Worm (Caenorhabditis elegans) whole organism, L1 larva: ENCODE data around the gene fic-1.

Source experiments
- C04F5.9 ChIP-seq: sonication (generic microtip); optimal IDR thresholded peaks from 2 replicates; lab custom pipeline; 2016; ENCODE audit warnings: missing genetic modification characterization, missing compliant biosample characterization
- C16A3.4 ChIP-seq: fragments of 150-350 bp; optimal IDR thresholded peaks from 2 replicates; lab custom pipeline; 2014; ENCODE audit warnings: missing biosample characterization, missing genetic modification characterization
- C34B4.2 ChIP-seq: sonication (generic microtip); optimal IDR thresholded peaks from 2 replicates; lab custom pipeline; 2017; ENCODE audit warnings: mild to moderate bottlenecking, missing genetic modification characterization, missing compliant biosample characterization
- F16B12.6 ChIP-seq: fragments of 150-350 bp; optimal IDR thresholded peaks from 2 replicates; lab custom pipeline; 2014; ENCODE audit warnings: missing biosample characterization, missing genetic modification characterization
- aha-1 ChIP-seq: fragments of 150-350 bp; optimal IDR thresholded peaks from 2 replicates; lab custom pipeline; 2014; ENCODE audit warnings: missing biosample characterization, missing genetic modification characterization
- ama-1 ChIP-seq: fragments of 150-350 bp; optimal IDR thresholded peaks from 2 replicates; lab custom pipeline; 2014
- ceh-88 ChIP-seq: fragments of 200-800 bp; sonication (Bioruptor generic); IDR thresholded peaks from 2 replicates; pipeline ENCODE4 v1.3.6; 2022; ENCODE audit warnings: missing genetic modification characterization, missing compliant biosample characterization
- ceh-90 ChIP-seq: sonication (generic microtip); optimal IDR thresholded peaks from 2 replicates; lab custom pipeline; 2016; ENCODE audit warnings: missing genetic modification characterization, missing compliant biosample characterization
- ces-1 ChIP-seq: fragments of 150-350 bp; optimal IDR thresholded peaks from 2 replicates; lab custom pipeline; 2014; ENCODE audit warnings: missing biosample characterization, missing genetic modification reagents, missing genetic modification characterization
- efl-1 ChIP-seq, 4 experiments: fragments of 150-350 bp; optimal IDR thresholded peaks in 3 of 4; peaks in 1 of 4; 1 replicate in 1 of 4; 2 replicates in 3 of 4; lab custom pipeline; 2014; ENCODE audit warnings: missing biosample characterization in 2 of 4, missing genetic modification characterization in 2 of 4, missing genetic modification reagents in 2 of 4
- efl-3 ChIP-seq: fragments of 200-800 bp; sonication (Bioruptor generic); optimal IDR thresholded peaks from 2 replicates; lab custom pipeline; 2018; ENCODE audit warnings: mild to moderate bottlenecking, missing genetic modification characterization, missing compliant biosample characterization
- elt-2 ChIP-seq: sonication (generic microtip); optimal IDR thresholded peaks from 2 replicates; lab custom pipeline; 2016; ENCODE audit warnings: missing genetic modification characterization, mild to moderate bottlenecking, inconsistent platforms, missing compliant biosample characterization, missing genetic modification reagents
- fkh-10 ChIP-seq: sonication (generic microtip); optimal IDR thresholded peaks from 2 replicates; lab custom pipeline; 2017; ENCODE audit warnings: missing biosample characterization, missing genetic modification reagents, missing genetic modification characterization
- fkh-8 ChIP-seq: sonication (generic microtip); optimal IDR thresholded peaks from 2 replicates; lab custom pipeline; 2016; ENCODE audit warnings: mild to moderate bottlenecking, missing genetic modification characterization, missing compliant biosample characterization
- fos-1 ChIP-seq: fragments of 150-350 bp; optimal IDR thresholded peaks from 2 replicates; lab custom pipeline; 2014; ENCODE audit warnings: missing biosample characterization, missing genetic modification characterization
- hlh-17 ChIP-seq: fragments of 200-800 bp; sonication (Bioruptor generic); optimal IDR thresholded peaks from 2 replicates; lab custom pipeline; 2018; ENCODE audit warnings: missing genetic modification characterization, mild to moderate bottlenecking, missing compliant biosample characterization, moderate library complexity, borderline replicate concordance
- hlh-4 ChIP-seq: sonication (generic microtip); optimal IDR thresholded peaks from 2 replicates; lab custom pipeline; 2016; ENCODE audit warnings: mild to moderate bottlenecking, missing genetic modification characterization, missing compliant biosample characterization
- jun-1 ChIP-seq: fragments of 150-350 bp; optimal IDR thresholded peaks from 2 replicates; lab custom pipeline; 2014; ENCODE audit warnings: missing biosample characterization, missing genetic modification reagents, missing genetic modification characterization
- lin-13 ChIP-seq: fragments of 150-350 bp; optimal IDR thresholded peaks from 2 replicates; lab custom pipeline; 2014; ENCODE audit warnings: missing biosample characterization, missing genetic modification reagents, missing genetic modification characterization
- lin-14 ChIP-seq: fragments of 200-800 bp; sonication (Bioruptor generic); optimal IDR thresholded peaks from 2 replicates; lab custom pipeline; 2018; ENCODE audit warnings: mild to moderate bottlenecking, missing genetic modification characterization, moderate library complexity, missing compliant biosample characterization
- lin-35 ChIP-seq, 2 experiments: fragments of 150-350 bp; optimal IDR thresholded peaks; 2 replicates each; lab custom pipeline; 2014; ENCODE audit warnings: missing biosample characterization in 2 of 2, missing genetic modification characterization in 2 of 2, missing genetic modification reagents in 2 of 2
- lir-3 ChIP-seq: sonication (generic microtip); optimal IDR thresholded peaks from 2 replicates; lab custom pipeline; 2016; ENCODE audit warnings: mild to moderate bottlenecking, missing genetic modification characterization, moderate library complexity, missing compliant biosample characterization; ENCODE audit not compliant: poor library complexity
- lsy-2 ChIP-seq, 2 experiments: fragments of 150-350 bp; optimal IDR thresholded peaks; 2 replicates each; lab custom pipeline; 2014; ENCODE audit warnings: missing biosample characterization in 2 of 2, missing genetic modification characterization in 2 of 2
- nhr-11 ChIP-seq: fragments of 150-350 bp; optimal IDR thresholded peaks from 2 replicates; lab custom pipeline; 2014; ENCODE audit warnings: missing biosample characterization, missing genetic modification characterization
- nhr-19 ChIP-seq: fragments of 200-800 bp; sonication (Bioruptor generic); conservative IDR thresholded peaks from 2 replicates; pipeline ENCODE4 v1.3.6; 2022; ENCODE audit warnings: missing genetic modification characterization, missing compliant biosample characterization
- nhr-20 ChIP-seq: sonication (generic microtip); optimal IDR thresholded peaks from 2 replicates; lab custom pipeline; 2016; ENCODE audit warnings: mild to moderate bottlenecking, missing genetic modification characterization, missing compliant biosample characterization
- nhr-237 ChIP-seq: fragments of 150-350 bp; optimal IDR thresholded peaks from 2 replicates; lab custom pipeline; 2014; ENCODE audit warnings: missing biosample characterization, missing genetic modification characterization
- nhr-47 ChIP-seq: sonication (generic microtip); optimal IDR thresholded peaks from 2 replicates; lab custom pipeline; 2016; ENCODE audit warnings: mild to moderate bottlenecking, missing genetic modification characterization, moderate library complexity, missing compliant biosample characterization
- nhr-77 ChIP-seq: fragments of 150-350 bp; optimal IDR thresholded peaks from 2 replicates; lab custom pipeline; 2014; ENCODE audit warnings: missing biosample characterization, missing genetic modification characterization
- nhr-84 ChIP-seq: sonication (generic microtip); optimal IDR thresholded peaks from 2 replicates; lab custom pipeline; 2017; ENCODE audit warnings: missing biosample characterization, missing genetic modification characterization
- nhr-90 ChIP-seq: sonication (generic microtip); optimal IDR thresholded peaks from 2 replicates; lab custom pipeline; 2016; ENCODE audit warnings: mild to moderate bottlenecking, missing genetic modification characterization, missing compliant biosample characterization; ENCODE audit not compliant: poor library complexity
- pag-3 ChIP-seq: sonication (generic microtip); optimal IDR thresholded peaks from 2 replicates; lab custom pipeline; 2017; ENCODE audit warnings: missing genetic modification characterization, mild to moderate bottlenecking, missing compliant biosample characterization, antibody characterized with exemption, borderline replicate concordance; ENCODE audit not compliant: insufficient read depth
- pax-3 ChIP-seq: fragments of 200-800 bp; sonication (Bioruptor generic); optimal IDR thresholded peaks from 2 replicates; lab custom pipeline; 2018; ENCODE audit warnings: mild to moderate bottlenecking, missing genetic modification characterization, moderate library complexity, missing compliant biosample characterization
- rnt-1 ChIP-seq: sonication (generic microtip); optimal IDR thresholded peaks from 2 replicates; lab custom pipeline; 2016; ENCODE audit warnings: mild to moderate bottlenecking, missing genetic modification characterization, moderate library complexity, missing compliant biosample characterization
- skn-1 ChIP-seq: fragments of 150-350 bp; optimal IDR thresholded peaks from 2 replicates; lab custom pipeline; 2014; ENCODE audit warnings: missing biosample characterization, missing genetic modification characterization
- snpc-4 ChIP-seq: fragments of 150-350 bp; optimal IDR thresholded peaks from 2 replicates; lab custom pipeline; 2014; ENCODE audit warnings: missing biosample characterization, missing genetic modification characterization
- snu-23 ChIP-seq: sonication (generic microtip); optimal IDR thresholded peaks from 2 replicates; lab custom pipeline; 2016; ENCODE audit warnings: missing genetic modification characterization, missing compliant biosample characterization
- sptf-1 ChIP-seq: fragments of 150-350 bp; optimal IDR thresholded peaks from 2 replicates; lab custom pipeline; 2014; ENCODE audit warnings: missing biosample characterization, missing genetic modification characterization
- sup-37 ChIP-seq: fragments of 200-800 bp; sonication (Bioruptor generic); optimal IDR thresholded peaks from 2 replicates; lab custom pipeline; 2018; ENCODE audit warnings: mild to moderate bottlenecking, missing genetic modification characterization, missing compliant biosample characterization
- swsn-7 ChIP-seq: sonication (generic microtip); optimal IDR thresholded peaks from 2 replicates; lab custom pipeline; 2016; ENCODE audit warnings: missing genetic modification characterization, missing compliant biosample characterization
- tlp-1 ChIP-seq: fragments of 150-350 bp; optimal IDR thresholded peaks from 2 replicates; lab custom pipeline; 2014; ENCODE audit warnings: missing biosample characterization, missing genetic modification characterization
- unc-30 ChIP-seq: sonication (generic microtip); optimal IDR thresholded peaks from 2 replicates; lab custom pipeline; 2017; ENCODE audit warnings: missing biosample characterization, missing genetic modification characterization
- unc-86 ChIP-seq: sonication (generic microtip); optimal IDR thresholded peaks from 2 replicates; lab custom pipeline; 2016; ENCODE audit warnings: missing genetic modification characterization, missing compliant biosample characterization
- vab-15 ChIP-seq: sonication (generic microtip); optimal IDR thresholded peaks from 2 replicates; lab custom pipeline; 2017; ENCODE audit warnings: missing genotype, mild to moderate bottlenecking, missing genetic modification characterization, missing compliant biosample characterization
- xbp-1 ChIP-seq: sonication (generic microtip); optimal IDR thresholded peaks from 2 replicates; lab custom pipeline; 2016; ENCODE audit warnings: missing genetic modification characterization, missing compliant biosample characterization
- zip-4 ChIP-seq: fragments of 200-800 bp; sonication (Bioruptor generic); optimal IDR thresholded peaks from 2 replicates; lab custom pipeline; 2018; ENCODE audit warnings: mild to moderate bottlenecking, missing genetic modification characterization, moderate library complexity, missing compliant biosample characterization

Gene fic-1

DNA sequence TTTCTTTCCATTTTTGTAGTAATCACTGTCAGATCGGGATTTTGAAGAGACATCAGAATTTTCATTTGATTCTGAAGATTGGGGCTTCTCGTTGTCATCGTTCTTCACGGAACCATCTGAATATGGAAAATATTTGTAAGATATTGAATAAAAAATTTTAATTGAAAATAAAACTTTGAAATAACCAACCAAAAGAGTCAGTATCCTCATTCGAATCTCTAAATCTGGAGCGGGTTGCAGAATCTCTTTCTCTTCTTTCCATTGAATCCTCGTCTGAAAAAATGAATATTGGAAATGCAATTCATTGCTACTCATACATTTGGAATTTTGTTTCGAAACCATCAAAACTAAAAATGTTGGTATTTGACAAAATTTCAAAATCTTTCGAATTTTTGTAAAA lies 39.1 kb upstream of the fic-1 start:
- TF ChIP-seq nhr-84 (tag; lab: Kevin White, UChicago) (no peak), unc-30 (no peak), efl-3 (no peak), lin-35 (GFP tag; optimal IDR thresholded peaks at IDR 0.05; lab: Kevin White, UChicago) (no peak), efl-1 (optimal IDR thresholded peaks at IDR 0.05; lab: Kevin White, UChicago) (no peak), efl-1 (GFP tag; optimal IDR thresholded peaks at IDR 0.05 in 1 of 2; lab: Kevin White, UChicago) (no peak), nhr-90 (tag; lab: Kevin White, UChicago) (no peak), tlp-1 (tag; lab: Kevin White, UChicago) (no peak), nhr-19 (GFP tag; lab: Robert Waterston, UW) (no peak), fkh-8 (no peak), nhr-237 (tag; lab: Kevin White, UChicago) (no peak), rnt-1 (tag; lab: Kevin White, UChicago) (no peak), lir-3 (tag; lab: Kevin White, UChicago) (no peak), nhr-11 (tag; lab: Kevin White, UChicago) (no peak), ceh-90 (tag; lab: Kevin White, UChicago) (no peak), snu-23 (no peak), ama-1 (lab: Kevin White, UChicago) (no peak), hlh-4 (tag; lab: Kevin White, UChicago) (no peak)
- TF ChIP-seq, all 84 proteins: peak for 0

DNA sequence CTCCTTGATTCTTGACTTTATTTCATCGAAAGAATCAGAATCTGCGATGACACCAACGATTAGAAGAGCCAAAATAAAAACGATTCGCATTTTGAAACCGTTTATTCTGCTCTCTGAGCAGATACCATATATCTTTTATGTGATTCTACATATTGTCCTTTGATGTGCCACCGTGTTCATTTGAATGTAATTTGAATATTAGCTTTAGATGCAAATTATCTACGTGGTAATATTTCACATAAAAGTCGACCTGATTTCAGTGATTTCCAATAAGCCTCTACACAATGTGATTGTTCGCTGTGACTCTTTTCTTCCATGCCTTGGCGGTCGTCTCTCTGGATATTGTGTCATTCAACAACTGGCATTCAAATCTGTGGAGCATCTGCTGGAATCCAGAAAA lies 38.2 kb upstream of the fic-1 start, which contains the start of the genes F13E9.9 and F13E9.19:
TSS of gene F13E9.9 (minus strand) at position 101 of the 400 bp plus-strand sequence.
TSS of gene F13E9.19 (plus strand) at position 316 of the 400 bp plus-strand sequence.
- TF ChIP-seq nhr-20 (tag; lab: Kevin White, UChicago) = no peak
- no peak for TF ChIP-seq nhr-77 (tag; lab: Kevin White, UChicago)
- TF ChIP-seq C34B4.2 = no peak
- no peak for TF ChIP-seq nhr-19 (GFP tag; lab: Robert Waterston, UW)
- no peak for TF ChIP-seq fkh-10 (GFP tag; lab: Kevin White, UChicago)
- no peak for TF ChIP-seq unc-86 (tag; lab: Kevin White, UChicago)
- TF ChIP-seq swsn-7 (tag; lab: Kevin White, UChicago) = no peak
- no peak for TF ChIP-seq vab-15 (tag; lab: Kevin White, UChicago)
- no peak for TF ChIP-seq C04F5.9 (tag; lab: Kevin White, UChicago)
- TF ChIP-seq snu-23 = no peak
- TF ChIP-seq jun-1 = no peak
- TF ChIP-seq F16B12.6 (tag; lab: Kevin White, UChicago) = no peak
- no peak for TF ChIP-seq ceh-88 (GFP tag; lab: Robert Waterston, UW)
- TF ChIP-seq pax-3 = no peak
- no peak for TF ChIP-seq skn-1 (tag; lab: Kevin White, UChicago)
- no peak for TF ChIP-seq lir-3 (tag; lab: Kevin White, UChicago)

- TF ChIP-seq pag-3 (tag; lab: Kevin White, UChicago) = no peak
- TF ChIP-seq xbp-1 (tag; lab: Kevin White, UChicago) = no peak
- TF ChIP-seq lin-14 (GFP tag; lab: Kevin White, UChicago) = no peak
- TF ChIP-seq, all 84 proteins: peak for 0
These were observed 37.2 kb upstream of the fic-1 start, which contains the start of gene srlf-30 for ce11 chrIV:10900083-10900482. TSS of gene srlf-30 (plus strand) at chrIV:10900383.

DNA sequence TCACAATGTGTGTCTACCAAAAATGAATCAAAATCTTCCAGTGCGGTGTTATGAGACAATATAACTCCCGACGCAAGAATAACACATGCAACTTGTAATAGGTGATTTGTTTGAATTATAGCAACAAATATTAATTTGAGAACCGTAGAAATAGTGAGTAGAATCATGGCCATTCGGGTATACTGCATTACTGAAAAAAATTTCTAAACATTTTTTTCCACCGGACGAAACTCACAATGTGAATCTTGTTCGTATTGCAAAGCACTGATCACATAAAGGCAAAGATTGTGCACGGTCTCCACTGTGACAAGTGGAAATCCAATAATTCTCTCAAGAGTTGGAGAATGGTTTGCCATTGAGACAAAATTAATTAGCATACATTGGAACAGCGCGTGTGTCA lies 34.8 kb upstream of the fic-1 start:
- TF ChIP-seq snpc-4 (tag; lab: Kevin White, UChicago) (no peak), sptf-1 (tag; lab: Kevin White, UChicago) (no peak), aha-1 (tag; lab: Kevin White, UChicago) (no peak), nhr-47 (tag; lab: Kevin White, UChicago) (no peak), sup-37 (GFP tag; lab: Kevin White, UChicago) (no peak), lin-13 (GFP tag; lab: Kevin White, UChicago) (no peak), ces-1 (GFP tag; lab: Kevin White, UChicago) (no peak), fos-1 (no peak), xbp-1 (tag; lab: Kevin White, UChicago) (no peak), nhr-19 (GFP tag; lab: Robert Waterston, UW) (no peak), lsy-2 (tag; optimal IDR thresholded peaks at IDR 0.05; lab: Kevin White, UChicago) (no peak), elt-2 (no peak), C16A3.4 (tag; lab: Kevin White, UChicago) (no peak), skn-1 (tag; lab: Kevin White, UChicago) (no peak), hlh-17 (no peak), zip-4 (GFP tag; lab: Kevin White, UChicago) (no peak)
